Worm (Caenorhabditis elegans) whole organism, mixed stage, embryonic: ENCODE measurements around the gene C18A11.2.

Experiments used
- M03D4.4 ChIP-seq: sonication (generic microtip); optimal IDR thresholded peaks from 2 replicates; lab custom pipeline; 2017; ENCODE audit warnings: mild to moderate bottlenecking, missing genetic modification characterization, missing compliant biosample characterization
- bed-3 ChIP-seq: fragments of 200-800 bp; sonication (Bioruptor generic); optimal IDR thresholded peaks from 3 replicates; lab custom pipeline; 2018; ENCODE audit warnings: mild to moderate bottlenecking, missing genetic modification characterization, moderate library complexity, missing compliant biosample characterization
- blmp-1 ChIP-seq: fragments of 150-350 bp; optimal IDR thresholded peaks from 2 replicates; lab custom pipeline; 2014; ENCODE audit warnings: missing biosample characterization, missing genetic modification characterization
- ceh-43 ChIP-seq: fragments of 200-800 bp; sonication (Bioruptor generic); optimal IDR thresholded peaks from 2 replicates; lab custom pipeline; 2018; ENCODE audit warnings: mild to moderate bottlenecking, missing genetic modification characterization, moderate library complexity, missing compliant biosample characterization
- ceh-83 ChIP-seq: fragments of 200-800 bp; sonication (Bioruptor generic); optimal IDR thresholded peaks from 2 replicates; lab custom pipeline; 2018; ENCODE audit warnings: mild to moderate bottlenecking, missing genetic modification characterization, missing compliant biosample characterization
- ces-1 ChIP-seq: fragments of 150-350 bp; optimal IDR thresholded peaks from 2 replicates; lab custom pipeline; 2014; ENCODE audit warnings: missing biosample characterization, missing genetic modification reagents, missing genetic modification characterization
- cnd-1 ChIP-seq: fragments of 200-800 bp; sonication (Bioruptor generic); optimal IDR thresholded peaks from 2 replicates; lab custom pipeline; 2018; ENCODE audit warnings: mild to moderate bottlenecking, missing genetic modification characterization, missing compliant biosample characterization
- drap-1 ChIP-seq: fragments of 200-800 bp; sonication (Bioruptor generic); optimal IDR thresholded peaks from 3 replicates; lab custom pipeline; 2018; ENCODE audit warnings: mild to moderate bottlenecking, missing genetic modification characterization, missing compliant biosample characterization
- elt-1 ChIP-seq: sonication (generic microtip); optimal IDR thresholded peaks from 2 replicates; lab custom pipeline; 2017; ENCODE audit warnings: missing genetic modification characterization, mild to moderate bottlenecking, missing compliant biosample characterization, antibody characterized with exemption, moderate library complexity, borderline replicate concordance; ENCODE audit not compliant: insufficient read depth
- elt-3 ChIP-seq: fragments of 150-350 bp; optimal IDR thresholded peaks from 2 replicates; lab custom pipeline; 2014; ENCODE audit warnings: missing biosample characterization, missing genetic modification characterization
- ham-2 ChIP-seq: fragments of 200-800 bp; sonication (Bioruptor generic); optimal IDR thresholded peaks from 2 replicates; lab custom pipeline; 2018; ENCODE audit warnings: mild to moderate bottlenecking, missing genetic modification characterization, missing compliant biosample characterization
- hlh-1 ChIP-seq: fragments of 150-350 bp; optimal IDR thresholded peaks from 2 replicates; lab custom pipeline; 2014; ENCODE audit warnings: missing biosample characterization, missing genetic modification reagents, missing genetic modification characterization
- lin-13 ChIP-seq: fragments of 150-350 bp; optimal IDR thresholded peaks from 2 replicates; lab custom pipeline; 2014; ENCODE audit warnings: missing biosample characterization, missing genetic modification characterization
- lin-32 ChIP-seq: fragments of 200-800 bp; sonication (Bioruptor generic); optimal IDR thresholded peaks from 2 replicates; lab custom pipeline; 2018; ENCODE audit warnings: mild to moderate bottlenecking, missing genetic modification characterization, missing compliant biosample characterization
- lsy-2 ChIP-seq: fragments of 150-350 bp; optimal IDR thresholded peaks from 2 replicates; lab custom pipeline; 2014; ENCODE audit warnings: missing biosample characterization, missing genetic modification characterization
- mab-5 ChIP-seq: fragments of 150-350 bp; optimal IDR thresholded peaks from 2 replicates; lab custom pipeline; 2014; ENCODE audit warnings: missing biosample characterization, missing genetic modification characterization
- mls-2 ChIP-seq: sonication (generic microtip); optimal IDR thresholded peaks from 2 replicates; lab custom pipeline; 2016; ENCODE audit warnings: mild to moderate bottlenecking, missing genetic modification characterization, moderate library complexity, missing compliant biosample characterization
- nhr-12 ChIP-seq: fragments of 150-350 bp; optimal IDR thresholded peaks from 2 replicates; lab custom pipeline; 2014; ENCODE audit warnings: missing biosample characterization, missing genetic modification characterization
- nhr-2 ChIP-seq: fragments of 150-350 bp; optimal IDR thresholded peaks from 2 replicates; lab custom pipeline; 2014; ENCODE audit warnings: missing biosample characterization, missing genetic modification characterization
- nhr-237 ChIP-seq: fragments of 150-350 bp; optimal IDR thresholded peaks from 2 replicates; lab custom pipeline; 2014; ENCODE audit warnings: missing biosample characterization, missing genetic modification characterization
- nhr-28 ChIP-seq: fragments of 150-350 bp; optimal IDR thresholded peaks from 2 replicates; lab custom pipeline; 2014; ENCODE audit warnings: missing biosample characterization, missing genetic modification characterization
- nhr-76 ChIP-seq: sonication (generic microtip); optimal IDR thresholded peaks from 2 replicates; lab custom pipeline; 2017; ENCODE audit warnings: missing biosample characterization, missing genetic modification characterization
- sem-2 ChIP-seq: fragments of 200-800 bp; sonication (Bioruptor generic); optimal IDR thresholded peaks from 2 replicates; lab custom pipeline; 2018; ENCODE audit warnings: mild to moderate bottlenecking, missing genetic modification characterization, missing compliant biosample characterization
- sptf-1 ChIP-seq: sonication (generic microtip); optimal IDR thresholded peaks from 2 replicates; lab custom pipeline; 2017; ENCODE audit warnings: mild to moderate bottlenecking, missing genetic modification characterization, moderate library complexity, missing compliant biosample characterization
- tbx-8 ChIP-seq: fragments of 200-800 bp; sonication (Bioruptor generic); optimal IDR thresholded peaks from 2 replicates; lab custom pipeline; 2018; ENCODE audit warnings: mild to moderate bottlenecking, missing genetic modification characterization, moderate library complexity, missing compliant biosample characterization
- unc-120 ChIP-seq: sonication (generic microtip); optimal IDR thresholded peaks from 2 replicates; lab custom pipeline; 2017; ENCODE audit warnings: missing genetic modification characterization, missing compliant biosample characterization; ENCODE audit not compliant: poor library complexity, severe bottlenecking
- unc-39 ChIP-seq: fragments of 150-350 bp; optimal IDR thresholded peaks from 2 replicates; lab custom pipeline; 2014; ENCODE audit warnings: missing biosample characterization, missing genetic modification characterization
- unc-62 ChIP-seq: fragments of 150-350 bp; optimal IDR thresholded peaks from 2 replicates; lab custom pipeline; 2014; ENCODE audit warnings: missing biosample characterization, missing genetic modification reagents, missing genetic modification characterization
- zip-8 ChIP-seq: fragments of 150-350 bp; optimal IDR thresholded peaks from 2 replicates; lab custom pipeline; 2014; ENCODE audit warnings: missing biosample characterization, missing genetic modification characterization
- ztf-11 ChIP-seq: fragments of 150-350 bp; optimal IDR thresholded peaks from 2 replicates; lab custom pipeline; 2014; ENCODE audit warnings: missing biosample characterization, missing genetic modification characterization

Gene C18A11.2

DNA sequence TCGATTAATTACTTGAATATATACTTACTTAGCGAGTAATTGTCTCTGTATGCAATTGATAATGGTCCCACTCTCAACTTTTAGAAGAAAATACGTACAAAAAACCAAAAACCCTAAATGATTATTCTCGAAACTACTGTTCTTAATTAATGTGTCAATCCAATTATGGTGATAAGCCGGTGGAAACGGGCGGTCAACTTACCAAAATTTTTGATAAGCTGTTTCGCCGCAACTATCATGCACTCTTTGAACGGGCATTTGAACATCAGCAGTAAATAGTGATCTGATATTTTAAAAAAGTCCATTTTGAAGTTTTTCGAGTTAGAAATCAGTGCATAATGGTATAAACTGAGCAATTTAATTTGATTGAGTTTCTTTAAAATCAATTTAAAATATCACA is 11.0 kb downstream of the C18A11.2 start:
- TF ChIP-seq mls-2 (no peak), ztf-11 (no peak), unc-62 (GFP tag; lab: Kevin White, UChicago) (no peak), ces-1 (no peak), blmp-1 (no peak), drap-1 (no peak), elt-3 (tag; lab: Kevin White, UChicago) (no peak), ceh-43 (GFP tag; lab: Kevin White, UChicago) (no peak), nhr-28 (tag; lab: Kevin White, UChicago) (no peak), lin-32 (GFP tag; lab: Kevin White, UChicago) (no peak), ham-2 (no peak)

DNA sequence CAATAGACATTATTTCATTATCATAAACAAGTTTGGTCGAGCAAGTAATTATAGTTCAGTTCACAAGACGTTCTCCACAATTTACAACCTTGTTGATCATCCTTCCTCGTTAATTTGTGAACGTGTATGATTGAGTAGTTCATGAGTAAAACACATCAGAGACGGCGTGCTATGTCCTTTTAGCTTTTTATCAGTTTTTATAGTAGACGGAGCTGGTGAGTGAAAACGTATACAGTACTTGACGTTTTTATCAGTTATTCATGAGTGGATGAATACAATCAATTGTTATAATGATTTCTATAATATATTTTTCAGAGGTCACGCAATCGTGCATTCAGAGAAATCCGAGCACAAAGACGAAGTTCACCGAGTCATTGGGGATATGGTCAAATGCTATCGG is 11.5 kb downstream of the C18A11.2 start:
- TF ChIP-seq nhr-76, result no peak

DNA sequence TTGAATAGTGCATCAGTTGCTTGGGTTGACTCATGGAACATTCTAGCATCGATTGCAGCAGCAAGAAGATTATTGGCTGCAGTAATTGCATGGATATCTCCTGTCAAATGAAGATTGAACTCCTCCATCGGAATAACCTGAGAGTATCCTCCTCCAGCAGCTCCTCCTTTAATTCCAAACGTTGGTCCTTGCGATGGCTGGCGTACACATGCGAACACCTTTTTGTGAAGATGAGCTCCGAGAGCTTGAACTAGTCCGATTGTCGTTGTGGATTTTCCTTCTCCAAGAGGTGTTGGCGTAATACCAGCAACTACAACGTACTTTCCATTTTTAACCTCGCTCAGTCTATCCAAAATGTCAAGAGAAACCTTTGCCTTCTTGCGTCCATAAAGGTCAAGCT is 15.3 kb downstream of the C18A11.2 start:
- no peak for TF ChIP-seq ham-2
- TF ChIP-seq cnd-1 (tag; lab: Kevin White, UChicago), result no peak
- TF ChIP-seq unc-120 (tag; lab: Kevin White, UChicago), result no peak

- no peak for TF ChIP-seq M03D4.4 (tag; lab: Kevin White, UChicago)
- TF ChIP-seq unc-39, result no peak
- no peak for TF ChIP-seq ztf-11
- TF ChIP-seq nhr-2 (tag; lab: Kevin White, UChicago), result no peak
- TF ChIP-seq nhr-237 (tag; lab: Kevin White, UChicago), result no peak
- no peak for TF ChIP-seq hlh-1 (tag; lab: Kevin White, UChicago)
- no peak for TF ChIP-seq mab-5 (tag; lab: Kevin White, UChicago)
- TF ChIP-seq tbx-8, result no peak
- TF ChIP-seq drap-1, result no peak
- TF ChIP-seq nhr-76, result no peak
- no peak for TF ChIP-seq ham-2
- TF ChIP-seq nhr-12 (tag; lab: Kevin White, UChicago), result no peak
- no peak for TF ChIP-seq sem-2 (GFP tag; lab: Kevin White, UChicago)
- no peak for TF ChIP-seq unc-62 (GFP tag; lab: Kevin White, UChicago)
- no peak for TF ChIP-seq elt-3 (tag; lab: Kevin White, UChicago)
- no peak for TF ChIP-seq ceh-83 (GFP tag; lab: Kevin White, UChicago)
- no peak for TF ChIP-seq ceh-43 (GFP tag; lab: Kevin White, UChicago)
- TF ChIP-seq lin-32 (GFP tag; lab: Kevin White, UChicago), result no peak
- TF ChIP-seq nhr-28 (tag; lab: Kevin White, UChicago), result no peak
These were observed 16.0 kb downstream of the C18A11.2 start for ce11 chrX:8083330-8083729.

- TF ChIP-seq cnd-1 (tag; lab: Kevin White, UChicago) (no peak), nhr-12 (tag; lab: Kevin White, UChicago) (no peak), elt-1 (tag; lab: Kevin White, UChicago) (peak; percentile 9)
- TF ChIP-seq, all 35 proteins: peak for 1
These were observed 16.6 kb downstream of the C18A11.2 start, which contains the start of gene K07E3.4 for ce11 chrX:8083919-8084318. Gene K07E3.4 (minus strand): TSS chrX:8084018.

DNA sequence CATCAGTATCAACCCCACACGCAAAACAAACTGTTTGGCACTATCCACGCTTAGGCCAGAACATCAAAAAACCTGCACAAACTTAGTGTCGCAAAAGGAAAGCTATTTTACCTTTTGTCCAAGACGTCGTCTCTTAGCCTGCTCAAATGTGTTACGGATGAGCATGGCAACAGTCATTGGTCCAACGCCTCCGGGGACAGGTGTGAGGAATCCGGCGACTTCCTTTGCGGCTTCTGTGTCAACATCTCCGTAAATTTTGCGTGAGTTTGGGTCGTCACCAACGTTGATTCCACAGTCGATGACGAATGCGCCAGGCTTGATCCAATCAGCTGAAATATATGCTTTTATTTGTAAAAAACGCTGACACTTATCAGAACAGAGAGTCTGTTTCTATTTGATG is 17.3 kb downstream of the C18A11.2 start:
- TF ChIP-seq unc-39 (no peak), tbx-8 (no peak), elt-1 (tag; lab: Kevin White, UChicago) (no peak), elt-3 (tag; lab: Kevin White, UChicago) (no peak), cnd-1 (tag; lab: Kevin White, UChicago) (no peak), bed-3 (GFP tag; lab: Kevin White, UChicago) (no peak), lsy-2 (tag; lab: Kevin White, UChicago) (no peak), lin-32 (GFP tag; lab: Kevin White, UChicago) (no peak), ces-1 (no peak), ham-2 (no peak), unc-62 (GFP tag; lab: Kevin White, UChicago) (no peak), mls-2 (no peak), sptf-1 (no peak), zip-8 (tag; lab: Kevin White, UChicago) (no peak), ceh-43 (GFP tag; lab: Kevin White, UChicago) (no peak), lin-13 (tag; lab: Kevin White, UChicago) (no peak), nhr-28 (tag; lab: Kevin White, UChicago) (no peak)
